Worm (Caenorhabditis elegans) whole organism, midembryonic: ENCODE measurements around the gene C29F5.8.

Source experiments
- cog-1 ChIP-seq: sonication (generic microtip); optimal IDR thresholded peaks from 2 replicates; lab custom pipeline; 2016; ENCODE audit warnings: missing genetic modification characterization, missing compliant biosample characterization
- klf-2 ChIP-seq: fragments of 200-800 bp; sonication (Bioruptor generic); conservative IDR thresholded peaks from 2 replicates; pipeline ENCODE4 v1.3.6; 2022; ENCODE audit warnings: missing genetic modification reagents, missing genetic modification characterization, missing compliant biosample characterization
- med-1 ChIP-seq: sonication (generic microtip); optimal IDR thresholded peaks from 2 replicates; lab custom pipeline; 2017; ENCODE audit warnings: missing genetic modification characterization, mild to moderate bottlenecking, missing compliant biosample characterization, antibody characterized with exemption, missing genetic modification reagents; ENCODE audit not compliant: insufficient read depth
- ztf-23 ChIP-seq: fragments of 200-800 bp; sonication (Bioruptor generic); IDR thresholded peaks from 2 replicates; pipeline ENCODE4 v1.3.6; 2022; ENCODE audit warnings: missing genetic modification reagents, missing genetic modification characterization, missing compliant biosample characterization
- ztf-29 ChIP-seq: fragments of 200-800 bp; sonication (Bioruptor generic); IDR thresholded peaks from 2 replicates; pipeline ENCODE4 v1.3.6; 2022; ENCODE audit warnings: missing genetic modification reagents, missing genetic modification characterization, missing compliant biosample characterization

- TF ChIP-seq ztf-29 (GFP tag; lab: Robert Waterston, UW) (no peak), cog-1 (tag; lab: Kevin White, UChicago) (no peak), klf-2 (GFP tag; lab: Robert Waterston, UW) (no peak), ztf-23 (GFP tag; lab: Robert Waterston, UW) (no peak), med-1 (no peak)
These were observed 46.4 kb upstream of the C29F5.8 start, which contains the start of gene F13H8.11 for ce11 chrII:6259867-6260266.
